Worm (Caenorhabditis elegans) whole organism, L4 larva: ENCODE data around the gene col-137.
A peak's percentile ranks its signal among the peaks of the same experiment; 100 is the strongest.
"Not testable (repeated sequence)": the region's sequence is repeated elsewhere in the genome, so short reads cannot be mapped to it uniquely, and the experiment has no call there.

ENCODE experiments used
- Y105C5A.15 ChIP-seq: fragments of 200-800 bp; sonication (Bioruptor generic); IDR thresholded peaks from 2 replicates; pipeline ENCODE4 v1.3.6; 2022; ENCODE audit warnings: missing genetic modification characterization, missing compliant biosample characterization
- Y75B8A.6 ChIP-seq: fragments of 200-800 bp; sonication (Bioruptor generic); IDR thresholded peaks from 2 replicates; pipeline ENCODE4 v1.3.6; 2022; ENCODE audit warnings: missing genetic modification reagents, missing genetic modification characterization, missing compliant biosample characterization
- ZK546.5 ChIP-seq, 2 experiments: sonication (generic microtip); optimal IDR thresholded peaks; 2 replicates each; lab custom pipeline; 2017; ENCODE audit warnings: missing biosample characterization in 2 of 2, missing genetic modification characterization in 2 of 2
- aha-1 ChIP-seq: fragments of 150-350 bp; peaks from one replicate; lab custom pipeline; 2014; ENCODE audit warnings: missing biosample characterization, missing genetic modification characterization
- aly-2 ChIP-seq: sonication (generic microtip); optimal IDR thresholded peaks from 2 replicates; lab custom pipeline; 2018; ENCODE audit warnings: missing biosample characterization, missing genetic modification characterization
- ceh-28 ChIP-seq: fragments of 150-350 bp; optimal IDR thresholded peaks from 2 replicates; lab custom pipeline; 2014; ENCODE audit warnings: missing biosample characterization, missing genetic modification reagents, missing genetic modification characterization
- dve-1 ChIP-seq: sonication (generic microtip); optimal IDR thresholded peaks from 2 replicates; lab custom pipeline; 2017; ENCODE audit warnings: antibody characterized with exemption, mild to moderate bottlenecking, missing genetic modification characterization, missing compliant biosample characterization; ENCODE audit not compliant: insufficient read depth
- egl-43 ChIP-seq: fragments of 200-800 bp; sonication (Bioruptor generic); IDR thresholded peaks from 2 replicates; pipeline ENCODE4 v1.3.6; 2022; ENCODE audit warnings: missing genetic modification reagents, missing genetic modification characterization, missing compliant biosample characterization
- fkh-10 ChIP-seq: fragments of 150-350 bp; optimal IDR thresholded peaks from 2 replicates; lab custom pipeline; 2014; ENCODE audit warnings: missing biosample characterization, missing genetic modification reagents, missing genetic modification characterization
- fos-1 ChIP-seq: fragments of 150-350 bp; optimal IDR thresholded peaks from 2 replicates; lab custom pipeline; 2014; ENCODE audit warnings: missing biosample characterization, missing genetic modification characterization
- gei-8 ChIP-seq: fragments of 200-800 bp; sonication (Bioruptor generic); optimal IDR thresholded peaks from 2 replicates; lab custom pipeline; 2018; ENCODE audit warnings: mild to moderate bottlenecking, missing genetic modification characterization, missing compliant biosample characterization
- hmg-1.1 ChIP-seq: fragments of 200-800 bp; sonication (Bioruptor generic); IDR thresholded peaks from 2 replicates; pipeline ENCODE4 v1.3.6; 2022; ENCODE audit warnings: missing genetic modification reagents, missing genetic modification characterization, missing compliant biosample characterization
- jun-1 ChIP-seq: fragments of 150-350 bp; optimal IDR thresholded peaks from 2 replicates; lab custom pipeline; 2014; ENCODE audit warnings: missing biosample characterization, missing genetic modification reagents, missing genetic modification characterization
- lin-29 ChIP-seq: fragments of 200-800 bp; sonication (Bioruptor generic); IDR thresholded peaks from 2 replicates; pipeline ENCODE4 v1.3.6; 2022; ENCODE audit warnings: missing genetic modification reagents, missing genetic modification characterization, missing compliant biosample characterization
- lir-3 ChIP-seq: sonication (generic microtip); optimal IDR thresholded peaks from 2 replicates; lab custom pipeline; 2016; ENCODE audit warnings: mild to moderate bottlenecking, missing genetic modification characterization, missing compliant biosample characterization
- mxl-2 ChIP-seq: fragments of 200-800 bp; sonication (Bioruptor generic); conservative IDR thresholded peaks from 2 replicates; pipeline ENCODE4 v1.3.6; 2022; ENCODE audit warnings: missing genetic modification reagents, missing genetic modification characterization, missing compliant biosample characterization
- nhr-77 ChIP-seq: fragments of 150-350 bp; optimal IDR thresholded peaks from 2 replicates; lab custom pipeline; 2014; ENCODE audit warnings: missing biosample characterization, missing genetic modification characterization
- php-3 ChIP-seq: fragments of 200-800 bp; sonication (Bioruptor generic); IDR thresholded peaks from 2 replicates; pipeline ENCODE4 v1.3.6; 2022; ENCODE audit warnings: missing genetic modification reagents, missing genetic modification characterization, missing compliant biosample characterization
- saeg-2 ChIP-seq: fragments of 200-800 bp; sonication (Bioruptor generic); IDR thresholded peaks from 2 replicates; pipeline ENCODE4 v1.3.6; 2022; ENCODE audit warnings: missing genetic modification reagents, missing genetic modification characterization, missing compliant biosample characterization
- sdz-12 ChIP-seq: fragments of 200-800 bp; sonication (Bioruptor generic); optimal IDR thresholded peaks from 2 replicates; lab custom pipeline; 2018; ENCODE audit warnings: mild to moderate bottlenecking, missing genetic modification characterization, missing compliant biosample characterization
- set-16 ChIP-seq: fragments of 200-800 bp; sonication (Bioruptor generic); IDR thresholded peaks from 2 replicates; pipeline ENCODE4 v1.3.6; 2022; ENCODE audit warnings: missing genetic modification reagents, missing genetic modification characterization, missing compliant biosample characterization
- snpc-4 ChIP-seq: fragments of 150-350 bp; optimal IDR thresholded peaks from 2 replicates; lab custom pipeline; 2014; ENCODE audit warnings: missing biosample characterization, missing genetic modification characterization
- spr-1 ChIP-seq: sonication (generic microtip); optimal IDR thresholded peaks from 2 replicates; lab custom pipeline; 2016; ENCODE audit warnings: mild to moderate bottlenecking, missing genetic modification characterization, missing compliant biosample characterization
- spr-3 ChIP-seq: fragments of 200-800 bp; sonication (Bioruptor generic); optimal IDR thresholded peaks from 2 replicates; lab custom pipeline; 2018; ENCODE audit warnings: mild to moderate bottlenecking, missing genetic modification characterization, missing compliant biosample characterization
- zag-1 ChIP-seq: fragments of 150-350 bp; optimal IDR thresholded peaks from 2 replicates; lab custom pipeline; 2014; ENCODE audit warnings: missing biosample characterization, missing genetic modification characterization
- ztf-7 ChIP-seq: fragments of 150-350 bp; optimal IDR thresholded peaks from 2 replicates; lab custom pipeline; 2014; ENCODE audit warnings: missing biosample characterization, missing genetic modification characterization

Gene col-137

DNA sequence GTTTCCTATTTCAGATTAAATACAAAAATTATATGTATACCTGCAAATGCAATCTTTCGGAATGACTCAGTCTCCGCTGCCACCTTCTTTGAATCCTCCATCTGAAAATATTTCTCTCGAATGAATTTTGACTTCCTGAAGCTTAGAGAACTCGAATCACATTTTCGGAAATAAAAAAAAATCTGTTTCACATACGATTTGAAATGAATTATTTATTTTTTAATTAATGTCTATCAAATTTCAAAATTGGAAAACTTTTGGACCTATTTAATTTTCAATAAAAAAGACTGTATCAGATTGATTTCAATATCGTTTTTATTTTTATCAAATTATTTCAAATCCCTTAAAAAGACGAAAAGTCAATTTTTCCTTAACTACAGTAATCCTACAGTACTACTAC lies at the start of gene col-137:
Gene col-137 (minus strand): TSS at position 101 of the 400 bp plus-strand sequence.
- TF ChIP-seq lin-29 (GFP tag; lab: Robert Waterston, UW) (no peak), Y105C5A.15 (GFP tag; lab: Robert Waterston, UW) (no peak), aly-2 (tag; lab: Kevin White, UChicago) (no peak)

- peak; percentile 22; the same call in 1 of the 2 replicates for TF ChIP-seq egl-43 (GFP tag; lab: Robert Waterston, UW)
- TF ChIP-seq set-16, result peak; percentile 88
- TF ChIP-seq, all 104 proteins: peak for 2; not testable (repeated sequence) for 102
Observed at ce11 chrIV:16651004-16651403, 48.4 kb upstream of the col-137 start.

DNA sequence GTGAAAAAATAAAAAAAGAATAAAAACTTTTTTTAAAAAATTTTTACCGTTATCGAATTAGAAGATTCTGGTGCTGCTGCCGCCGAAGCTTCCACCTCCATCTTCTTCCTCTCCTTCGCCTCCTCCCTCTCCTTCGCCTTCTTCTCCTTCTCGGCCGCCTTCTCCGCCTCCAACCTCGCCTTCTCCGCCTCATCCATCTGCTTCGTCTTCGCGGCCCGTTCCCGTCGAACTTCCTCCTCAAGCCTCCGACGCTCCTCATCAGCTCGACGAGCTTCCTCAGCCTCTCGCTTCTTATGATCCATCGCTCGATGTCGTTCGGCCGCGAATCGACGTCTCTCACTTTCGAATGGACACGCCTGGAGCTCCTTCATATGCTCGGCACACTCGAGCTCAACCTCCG lies 47.7 kb upstream of the col-137 start:
- peak; percentile 96 for TF ChIP-seq set-16
- TF ChIP-seq, all 104 proteins: peak for 1; not testable (repeated sequence) for 103

DNA sequence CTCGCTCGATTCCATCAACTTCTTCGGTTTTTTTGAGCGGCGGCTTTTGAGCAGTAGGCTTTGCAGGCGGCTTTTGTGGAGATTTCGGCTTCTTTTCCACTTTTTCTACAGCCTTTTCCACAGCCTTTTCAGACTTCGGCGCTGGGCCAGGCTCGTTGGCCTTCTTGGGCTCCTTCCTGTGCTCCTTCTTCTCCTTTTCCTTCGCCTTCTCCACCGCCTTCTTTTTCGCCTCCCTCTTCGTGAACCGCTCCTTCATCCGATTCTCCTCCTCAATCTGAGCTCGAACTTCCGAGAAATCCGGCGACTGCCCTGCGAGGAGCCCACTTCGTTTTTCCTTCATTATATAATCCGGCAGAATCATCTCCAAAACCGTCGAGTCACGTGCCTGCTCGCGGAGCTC lies 45.8 kb upstream of the col-137 start:
- TF ChIP-seq set-16, result peak; percentile 87

ce11 chrIV:16646192-16646544 lies 43.6 kb upstream of the col-137 start, which contains the start of gene Y51H4A.13:
TSS of gene Y51H4A.13 (minus strand) at chrIV:16646373.
- not testable (repeated sequence) for TF ChIP-seq snpc-4 (tag; lab: Kevin White, UChicago); ztf-7 (tag; lab: Kevin White, UChicago); nhr-77

- TF ChIP-seq ceh-28 (tag; lab: Kevin White, UChicago) (peak; percentile 89), aha-1 (tag; lab: Kevin White, UChicago) (peak; percentile 45), zag-1 (tag; lab: Kevin White, UChicago) (no peak)
- TF ChIP-seq, all 104 proteins: peak for 2
Observed at ce11 chrIV:16645492-16646191, 43.1 kb upstream of the col-137 start.

ce11 chrIV:16644979-16645378 lies 42.4 kb upstream of the col-137 start:
- TF ChIP-seq ceh-28 (tag; lab: Kevin White, UChicago), result peak; percentile 40

DNA sequence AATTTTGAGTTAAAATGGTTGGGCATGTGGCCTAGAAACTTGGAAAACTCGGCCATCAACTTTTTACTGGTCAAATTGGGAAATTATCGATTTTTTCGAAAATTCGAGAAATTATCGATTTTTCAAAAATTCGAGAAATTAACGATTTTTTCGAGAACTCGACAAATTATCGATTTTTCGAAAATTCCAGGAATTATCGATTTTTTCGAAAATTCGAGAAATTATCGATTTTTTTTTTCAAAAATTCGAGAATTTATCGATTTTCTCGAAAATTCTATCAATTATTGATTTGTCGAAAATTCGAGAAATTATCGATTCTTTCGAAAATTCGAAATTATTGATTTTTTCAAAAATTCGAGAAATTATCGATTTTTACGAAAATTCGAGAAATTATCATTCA lies 41.2 kb upstream of the col-137 start:
- no peak for TF ChIP-seq dve-1 (tag; lab: Kevin White, UChicago)
- TF ChIP-seq ceh-28 (tag; lab: Kevin White, UChicago), result peak; percentile 97
- TF ChIP-seq, all 104 proteins: peak for 1

DNA sequence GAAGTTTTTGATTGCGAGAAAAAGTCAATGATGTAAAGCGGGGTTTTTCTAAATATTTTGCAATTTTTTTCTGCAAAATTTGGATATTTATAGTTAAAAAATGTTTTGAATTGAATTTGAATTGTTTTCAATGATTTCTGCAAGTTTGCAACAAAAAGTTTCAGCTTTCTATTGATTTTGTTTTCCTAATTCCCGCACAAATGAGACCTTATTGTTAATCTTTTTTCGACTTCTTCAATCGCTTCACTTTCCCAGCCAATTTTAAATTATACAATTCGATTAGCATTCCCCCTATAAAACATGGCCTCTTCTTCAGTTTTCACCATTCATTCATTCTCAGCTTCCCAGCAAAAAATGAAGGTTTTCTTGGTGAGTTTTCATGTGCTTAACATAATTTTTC lies 28.0 kb upstream of the col-137 start, which contains the start of gene fipr-27:
Gene fipr-27 (plus strand): TSS at position 301 of the 400 bp plus-strand sequence.
- TF ChIP-seq gei-8 (GFP tag; lab: Kevin White, UChicago), result no peak
- TF ChIP-seq sdz-12 (GFP tag; lab: Kevin White, UChicago), result no peak
- TF ChIP-seq saeg-2 (GFP tag; lab: Robert Waterston, UW), result no peak
- no peak for TF ChIP-seq lir-3 (tag; lab: Kevin White, UChicago)
- no peak for TF ChIP-seq zag-1 (tag; lab: Kevin White, UChicago)
- no peak for TF ChIP-seq jun-1
- TF ChIP-seq fos-1 (tag; lab: Kevin White, UChicago), result no peak
- TF ChIP-seq ZK546.5 (tag; optimal IDR thresholded peaks at IDR 0.05; lab: Kevin White, UChicago), result no peak
- no peak for TF ChIP-seq Y75B8A.6 (GFP tag; lab: Robert Waterston, UW)
- TF ChIP-seq hmg-1.1 (GFP tag; lab: Robert Waterston, UW), result no peak
- TF ChIP-seq fkh-10 (GFP tag; lab: Kevin White, UChicago), result no peak
- TF ChIP-seq mxl-2, result no peak
- no peak for TF ChIP-seq php-3 (GFP tag; lab: Robert Waterston, UW)
- TF ChIP-seq spr-3 (GFP tag; lab: Kevin White, UChicago), result no peak
- no peak for TF ChIP-seq spr-1 (tag; lab: Kevin White, UChicago)
- TF ChIP-seq, all 104 proteins: peak for 0
